Worm (Caenorhabditis elegans): ENCODE data around the gene folt-3.

DNA sequence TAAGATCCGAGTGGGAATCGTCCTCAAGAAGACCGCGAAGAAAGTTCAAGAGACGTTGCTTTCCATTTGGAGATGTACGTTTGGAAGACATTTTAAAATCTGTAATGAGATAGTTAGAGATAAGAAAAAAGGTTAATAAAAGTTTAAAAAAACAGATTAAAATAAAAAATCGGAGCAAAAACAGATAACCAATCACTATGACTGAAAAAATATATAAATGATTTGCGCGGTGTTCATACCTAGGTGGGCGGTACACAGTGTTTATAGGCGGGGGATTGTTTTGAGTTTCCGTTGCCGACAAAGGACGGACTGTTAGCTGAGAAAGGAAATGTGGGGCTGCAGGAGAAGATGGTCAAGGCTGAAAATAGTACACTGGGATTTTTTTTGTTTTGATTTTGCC lies 50.9 kb downstream of the folt-3 start, which contains the start of gene ets-7:
- TF ChIP-seq pha-4 (tag; optimal IDR thresholded peaks at IDR 0.05): no peak
- TF ChIP-seq K09A11.1 (tag; optimal IDR thresholded peaks at IDR 0.05; ENCODE audit: insufficient read depth): no peak
- TF ChIP-seq nfya-1 (tag; optimal IDR thresholded peaks at IDR 0.05): no peak
- TF ChIP-seq K02D7.2 (tag; optimal IDR thresholded peaks at IDR 0.05): no peak
- no peak for TF ChIP-seq ceh-18 (tag; optimal IDR thresholded peaks at IDR 0.05)
- no peak for TF ChIP-seq sox-2 (GFP tag; IDR thresholded peaks at IDR 0.05)
- no peak for TF ChIP-seq fkh-10 (GFP tag; optimal IDR thresholded peaks at IDR 0.05)
- TF ChIP-seq che-1 (tag; optimal IDR thresholded peaks at IDR 0.05): no peak

Measured in whole organism, late embryonic.